Fruit fly (Drosophila melanogaster) S2 (cell line): Measurements from ENCODE around the gene plum.

ENCODE experiments used
- CG8478 ChIP-seq: fragments of >200 bp; optimal IDR thresholded peaks from 2 replicates; lab custom pipeline; 2018
- CTCF ChIP-seq, 2 experiments: fragments of >200 bp; optimal IDR thresholded peaks; 2 replicates each; lab custom pipeline; 2018

Gene plum

DNA sequence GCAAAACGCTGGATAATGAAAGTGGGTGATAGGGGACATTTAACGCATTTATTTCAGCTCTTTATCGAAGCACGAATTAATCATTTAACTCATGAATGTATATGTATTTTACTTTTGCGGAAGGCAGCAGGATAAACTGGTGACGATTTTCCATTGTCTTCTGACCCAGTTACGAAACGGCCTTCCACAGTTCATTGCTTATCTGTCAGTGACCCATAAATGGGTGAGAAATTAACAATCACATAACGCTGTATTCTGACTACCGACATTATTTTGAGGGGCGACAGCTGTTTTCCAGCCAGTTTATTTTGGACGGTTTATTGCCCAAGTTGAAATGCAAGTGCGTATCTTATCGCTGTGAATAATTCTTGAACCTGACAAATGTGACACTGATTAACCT lies 71.5 kb downstream of the plum start:
- TF ChIP-seq CG8478 (lab: Kevin White, UChicago), result no peak
- no peak for TF ChIP-seq CTCF (optimal IDR thresholded peaks at IDR 0.05; lab: Kevin White, UChicago)

DNA sequence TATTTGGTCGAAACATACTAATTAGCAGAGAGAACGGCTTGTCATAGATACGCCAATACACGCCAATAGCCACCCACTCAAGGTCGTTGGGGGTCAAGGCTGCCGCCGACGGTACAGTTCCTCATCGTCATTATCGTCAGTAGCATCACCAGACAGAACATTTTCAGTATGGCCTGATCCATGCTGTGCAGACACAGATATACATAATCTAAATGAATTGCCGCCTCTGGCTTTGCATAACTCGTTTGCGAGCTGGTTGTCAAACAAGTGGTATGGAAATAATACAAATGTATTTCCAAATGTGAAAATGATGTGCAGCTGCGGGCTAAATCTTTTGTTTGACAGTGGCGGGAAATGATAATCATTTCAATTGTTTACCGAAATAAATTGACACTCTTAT lies 71.9 kb downstream of the plum start:
- no peak for TF ChIP-seq CTCF (optimal IDR thresholded peaks at IDR 0.05; lab: Kevin White, UChicago)
- TF ChIP-seq CG8478 (lab: Kevin White, UChicago), result no peak

DNA sequence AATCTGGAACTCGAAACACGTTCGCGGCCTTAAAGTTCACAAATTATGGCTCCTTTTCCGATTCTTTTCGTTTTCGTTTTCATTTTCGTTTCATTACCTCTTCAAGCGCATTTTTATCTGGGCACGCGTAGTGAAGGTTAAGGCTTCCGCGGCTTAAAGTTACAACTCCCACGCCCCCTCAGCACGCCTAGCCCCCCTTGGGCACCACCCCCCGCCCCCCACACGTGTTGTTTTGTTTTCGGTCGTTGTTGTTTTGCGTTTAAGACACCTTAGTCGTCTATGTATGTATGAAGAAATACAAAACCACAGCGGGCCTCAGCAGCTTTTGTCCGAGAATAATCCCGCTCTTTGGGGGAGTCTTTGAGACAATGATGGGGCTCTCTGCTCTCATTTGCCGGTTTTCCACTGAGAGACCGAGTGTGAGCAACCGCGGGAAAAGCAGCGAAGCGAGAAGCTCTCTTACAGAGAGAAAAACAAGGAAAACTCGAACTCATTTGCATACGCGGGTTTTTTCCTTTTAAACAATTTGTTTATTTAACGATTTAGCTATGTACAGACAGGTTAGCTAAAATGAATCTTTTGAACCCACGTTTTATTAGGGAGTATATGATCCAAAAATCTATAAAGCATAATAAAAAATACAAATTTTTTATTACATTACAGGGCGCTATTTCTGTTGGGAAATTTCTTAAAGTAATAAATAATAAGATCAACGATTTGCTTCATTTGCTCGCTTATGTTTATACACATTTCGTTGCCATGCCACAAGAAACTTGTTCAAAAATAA lies 72.7 kb downstream of the plum start:
- TF ChIP-seq CG8478 (lab: Kevin White, UChicago) (no peak), CTCF (optimal IDR thresholded peaks at IDR 0.05; lab: Kevin White, UChicago) (no peak)

DNA sequence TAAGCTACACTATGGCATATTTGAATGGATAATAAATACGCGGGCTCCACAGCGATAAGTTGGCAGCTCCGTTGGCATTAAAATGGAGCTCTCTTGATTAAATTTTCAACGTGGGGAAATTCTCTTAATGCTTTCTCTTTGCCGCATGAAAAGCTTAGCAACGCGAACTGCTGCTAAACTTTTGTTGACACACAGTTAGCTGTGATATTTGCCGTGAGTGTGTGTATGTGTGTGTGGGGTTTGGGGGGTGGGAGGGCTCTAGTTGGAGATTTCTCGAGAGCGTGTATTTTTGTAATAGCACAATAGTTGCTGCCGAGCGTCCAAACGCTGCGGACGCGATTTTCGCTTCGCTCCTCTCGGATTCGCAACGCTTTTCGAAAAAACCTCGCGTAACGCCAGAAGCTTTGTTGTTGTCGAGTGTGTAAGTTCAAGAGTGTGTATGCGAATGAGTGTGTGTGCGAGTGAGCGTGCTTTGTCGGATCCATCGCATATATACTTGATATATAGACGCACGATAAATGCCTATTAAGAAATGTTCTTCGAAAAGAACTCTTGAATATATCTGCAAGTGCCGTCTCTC lies 73.7 kb downstream of the plum start, which contains the start of gene CG5455:
Gene CG5455 (plus strand): TSS at position 302 of the 580 bp plus-strand sequence.
- TF ChIP-seq CTCF (optimal IDR thresholded peaks at IDR 0.05; lab: Kevin White, UChicago), result no peak
- TF ChIP-seq CG8478 (lab: Kevin White, UChicago), result no peak

DNA sequence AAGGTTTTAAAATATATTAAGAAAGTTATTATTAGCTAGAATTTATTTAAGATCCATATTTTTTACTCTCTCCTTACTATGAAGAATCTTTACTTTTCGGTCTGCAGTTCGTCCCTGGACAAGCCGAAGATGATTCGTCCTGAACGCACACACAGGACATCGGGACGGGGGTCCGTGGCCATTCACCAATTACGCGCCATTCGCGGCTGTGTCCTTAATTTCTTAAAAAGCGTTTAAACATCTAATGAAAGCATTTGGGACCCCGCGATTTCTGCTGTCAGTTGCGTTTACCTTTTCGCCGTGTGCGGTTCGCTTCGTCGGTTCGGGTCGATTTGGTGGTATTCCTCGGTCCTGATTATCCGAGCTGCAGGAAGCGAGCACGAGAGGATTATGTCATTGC lies 77.1 kb downstream of the plum start, which contains the start of gene CG14238:
Gene CG14238 (plus strand): TSS at position 301 of the 400 bp plus-strand sequence.
- no peak for TF ChIP-seq CTCF (optimal IDR thresholded peaks at IDR 0.05; lab: Kevin White, UChicago)
- TF ChIP-seq CG8478 (lab: Kevin White, UChicago), result no peak

DNA sequence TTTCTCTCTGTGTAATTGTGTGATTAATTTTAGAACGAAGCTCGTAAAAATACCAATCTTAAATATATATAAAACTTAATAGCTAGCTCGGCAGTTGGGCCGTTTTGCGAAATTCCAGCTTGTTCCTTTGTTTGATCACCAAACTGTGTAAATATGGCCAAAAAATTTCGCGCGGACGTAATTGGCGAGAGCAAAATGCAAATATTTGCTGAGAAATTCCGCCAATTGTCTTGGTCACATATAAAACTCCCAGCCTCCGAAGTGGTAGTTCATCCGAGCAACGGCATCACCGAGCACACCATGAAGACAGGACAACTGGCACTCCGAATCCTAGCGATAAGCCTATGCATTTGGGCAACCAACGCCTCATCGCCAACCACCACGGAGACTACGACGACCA lies 78.4 kb downstream of the plum start, which contains the start of gene CG14237:
Gene CG14237 (plus strand): TSS at position 301 of the 400 bp plus-strand sequence.
- no peak for TF ChIP-seq CTCF (optimal IDR thresholded peaks at IDR 0.05; lab: Kevin White, UChicago)

DNA sequence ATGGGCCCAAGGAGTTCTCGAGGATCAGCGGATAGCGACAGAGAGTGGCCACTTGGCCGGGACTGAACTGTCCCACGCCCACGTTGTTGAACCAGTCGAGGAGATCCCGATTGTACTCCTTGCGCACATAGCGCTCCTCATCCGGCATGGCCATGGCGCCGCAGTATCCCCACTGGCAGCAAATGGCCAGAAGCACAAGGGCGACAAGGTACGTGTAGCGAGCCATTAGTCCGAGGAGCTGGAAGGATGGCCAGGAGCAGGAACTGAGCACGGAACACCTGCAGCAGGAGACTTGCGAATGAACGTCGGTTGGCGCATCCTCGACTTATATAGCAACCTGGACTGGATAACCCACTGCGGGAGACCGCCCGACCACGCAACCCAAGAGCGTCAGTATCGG lies 79.2 kb downstream of the plum start, which contains the start of gene Pdf:
Gene Pdf (minus strand): TSS at position 304 of the 400 bp plus-strand sequence.
- TF ChIP-seq CG8478 (lab: Kevin White, UChicago) (no peak), CTCF (optimal IDR thresholded peaks at IDR 0.05; lab: Kevin White, UChicago) (no peak)

DNA sequence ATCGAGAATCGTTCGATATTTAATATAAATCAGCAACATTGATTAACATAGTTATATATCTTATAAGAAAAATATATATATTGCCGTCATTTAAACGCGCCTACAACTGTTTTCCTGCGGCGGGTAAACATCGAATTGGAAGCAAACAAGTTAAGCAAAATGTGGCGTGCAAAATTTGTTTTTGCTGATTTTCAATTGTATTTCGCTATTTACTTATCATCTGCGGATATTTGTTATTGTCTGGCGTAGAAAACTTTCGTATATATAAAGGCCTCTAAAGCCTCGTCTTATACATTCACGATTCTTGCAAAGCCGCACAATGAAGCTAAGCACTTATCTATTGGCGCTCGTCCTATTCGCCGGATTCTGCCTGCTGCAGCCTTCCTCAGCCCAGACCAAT lies 80.5 kb downstream of the plum start, which contains the start of gene CG43117:
Gene CG43117 (plus strand): TSS at position 301 of the 400 bp plus-strand sequence.
- TF ChIP-seq CG8478 (lab: Kevin White, UChicago) (no peak), CTCF (optimal IDR thresholded peaks at IDR 0.05; lab: Kevin White, UChicago) (no peak)

DNA sequence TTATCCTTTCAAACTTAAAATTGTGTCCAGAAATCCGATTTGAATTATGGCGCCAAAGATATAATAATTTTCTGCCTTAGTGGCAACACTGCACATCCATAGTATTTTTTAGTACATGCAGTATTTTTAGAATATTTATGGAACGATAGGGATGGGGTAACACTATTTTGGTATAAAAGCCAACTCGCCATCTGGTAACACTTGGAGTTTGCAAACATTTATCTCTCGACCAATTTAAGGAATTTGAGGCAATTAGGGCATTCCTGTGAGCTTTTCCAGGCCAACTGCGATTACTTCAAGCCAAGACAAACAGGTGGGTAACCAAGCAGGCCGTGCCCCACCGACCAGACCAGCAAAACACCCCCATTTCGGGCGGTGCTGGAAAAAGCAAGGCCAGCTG lies 82.7 kb downstream of the plum start, which contains the start of gene CG5447:
Gene CG5447 (plus strand): TSS at position 190 of the 400 bp plus-strand sequence.
- TF ChIP-seq CTCF (optimal IDR thresholded peaks at IDR 0.05; lab: Kevin White, UChicago) (no peak), CG8478 (lab: Kevin White, UChicago) (no peak)

DNA sequence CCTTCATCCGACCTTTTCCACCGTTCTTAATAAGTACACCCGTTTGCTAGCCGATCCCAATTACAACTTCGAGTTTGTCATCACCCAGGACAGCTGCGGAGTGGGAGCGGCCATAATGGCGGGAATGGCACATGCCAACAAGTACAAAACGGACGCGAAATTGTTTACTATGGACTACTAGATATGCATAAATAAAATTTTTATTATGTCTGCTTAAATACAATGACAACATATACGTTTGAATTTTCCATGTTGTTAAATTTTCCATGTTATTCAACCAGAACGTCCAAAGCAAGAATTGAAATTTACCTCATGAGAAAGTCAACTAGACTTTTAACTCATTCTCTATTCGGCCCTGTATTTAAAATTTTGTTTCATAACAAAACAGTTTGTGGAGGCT lies 84.6 kb downstream of the plum start, which contains the start of gene Hex-t2:
Gene Hex-t2 (plus strand): TSS at position 301 of the 400 bp plus-strand sequence.
- TF ChIP-seq CG8478 (lab: Kevin White, UChicago), result no peak
- no peak for TF ChIP-seq CTCF (optimal IDR thresholded peaks at IDR 0.05; lab: Kevin White, UChicago)

DNA sequence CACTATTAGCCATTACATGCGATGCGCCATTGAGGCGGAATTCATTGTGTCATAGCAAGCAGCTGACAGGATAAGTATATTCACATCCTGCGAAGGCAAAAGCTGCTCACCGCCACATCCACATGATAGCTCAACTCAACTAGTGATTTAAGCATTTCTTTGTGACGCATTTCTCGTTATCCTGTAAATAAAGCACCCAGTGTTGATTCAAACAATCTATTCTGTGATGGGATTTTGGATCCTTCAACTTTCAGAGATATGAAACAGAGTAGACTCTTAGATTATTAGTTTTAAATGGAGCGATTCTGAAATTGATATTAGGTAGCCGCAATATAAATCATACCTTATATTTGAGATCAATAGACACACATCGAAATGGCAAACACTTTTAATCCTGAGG lies 86.2 kb downstream of the plum start, which contains the start of gene Hex-t1:
Gene Hex-t1 (plus strand): TSS at position 301 of the 400 bp plus-strand sequence.
- TF ChIP-seq CG8478 (lab: Kevin White, UChicago) (no peak), CTCF (optimal IDR thresholded peaks at IDR 0.05; lab: Kevin White, UChicago) (no peak)

DNA sequence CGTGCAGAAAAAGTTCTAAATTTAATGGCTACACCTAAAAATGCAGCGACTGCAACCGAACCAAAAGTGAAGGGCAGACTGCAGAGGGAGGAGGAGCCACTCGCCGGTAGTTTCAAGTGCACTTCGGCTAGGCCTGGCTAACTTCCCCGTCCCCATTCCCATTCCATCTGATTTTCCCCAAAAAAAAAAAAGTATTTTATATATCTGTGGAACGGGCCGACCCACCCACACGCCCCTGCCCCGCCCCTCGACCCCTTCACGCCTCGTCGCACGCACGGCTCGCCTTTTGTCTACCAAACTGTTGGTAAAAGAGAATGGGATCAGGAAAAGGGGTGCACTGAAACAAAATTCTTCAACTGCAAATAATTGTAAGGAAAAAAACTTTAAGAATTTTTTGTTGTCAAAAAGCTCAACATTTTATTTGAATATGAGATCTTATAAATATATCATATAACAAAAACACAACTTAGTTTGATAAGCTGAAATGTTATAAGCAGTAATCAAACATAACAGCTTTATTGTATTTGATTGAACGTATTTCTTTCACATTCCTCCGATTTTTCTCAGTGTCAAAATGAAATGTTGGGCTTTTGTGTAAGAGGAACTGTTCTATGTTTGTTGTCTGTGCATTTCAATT lies 91.0 kb downstream of the plum start:
- TF ChIP-seq CG8478 (lab: Kevin White, UChicago) (no peak), CTCF (optimal IDR thresholded peaks at IDR 0.05; lab: Kevin White, UChicago) (no peak)

DNA sequence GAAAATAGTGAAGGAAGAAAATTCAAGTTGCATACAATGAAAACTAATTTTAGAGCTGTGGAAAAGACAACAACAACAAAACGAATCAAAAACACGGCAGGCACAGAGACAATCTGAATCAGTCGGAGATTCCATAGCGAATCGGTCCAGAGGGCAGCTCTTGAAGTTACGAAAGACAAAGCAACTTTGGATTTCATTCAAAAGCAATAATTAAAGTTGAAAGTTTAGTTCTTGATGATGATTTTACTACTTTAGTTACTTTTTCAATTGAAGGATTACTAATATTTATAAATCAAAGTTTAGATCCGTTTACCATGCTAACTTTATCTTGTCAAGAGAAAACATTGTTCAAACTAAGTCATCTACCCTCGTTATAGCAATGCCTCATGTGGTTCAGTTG lies 91.7 kb downstream of the plum start:
- TF ChIP-seq CG8478 (lab: Kevin White, UChicago) (no peak), CTCF (optimal IDR thresholded peaks at IDR 0.05; lab: Kevin White, UChicago) (no peak)

DNA sequence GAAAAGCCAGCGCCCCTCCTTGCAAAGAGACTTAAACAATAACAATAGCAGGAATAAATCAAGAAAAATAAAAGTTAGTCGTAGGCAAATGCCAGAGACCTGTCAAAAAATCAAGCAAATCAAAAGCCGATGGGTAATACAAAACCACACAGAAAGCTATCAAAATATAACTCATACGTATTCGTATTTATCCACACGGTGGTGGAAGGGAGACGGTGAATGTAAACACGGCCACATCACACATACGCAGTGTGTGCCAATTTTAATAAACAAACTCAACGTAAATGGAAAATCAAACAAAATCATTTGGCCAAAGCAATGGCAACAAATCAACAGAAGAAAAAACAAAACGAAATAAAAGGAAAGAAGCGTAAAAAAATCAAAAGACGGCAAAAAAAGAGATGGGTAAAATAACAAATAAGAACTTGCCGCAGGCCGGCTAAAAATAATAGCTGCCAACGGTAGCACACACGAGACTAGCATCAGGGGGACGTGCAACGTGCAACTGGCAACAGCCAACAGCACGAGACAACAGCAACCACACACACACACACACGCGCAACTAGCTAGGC lies 92.3 kb downstream of the plum start:
- no peak for TF ChIP-seq CTCF (optimal IDR thresholded peaks at IDR 0.05; lab: Kevin White, UChicago)
- TF ChIP-seq CG8478 (lab: Kevin White, UChicago), result no peak
